Worm (Caenorhabditis elegans): ENCODE measurements around the gene srd-38.

srd-38 gene

DNA sequence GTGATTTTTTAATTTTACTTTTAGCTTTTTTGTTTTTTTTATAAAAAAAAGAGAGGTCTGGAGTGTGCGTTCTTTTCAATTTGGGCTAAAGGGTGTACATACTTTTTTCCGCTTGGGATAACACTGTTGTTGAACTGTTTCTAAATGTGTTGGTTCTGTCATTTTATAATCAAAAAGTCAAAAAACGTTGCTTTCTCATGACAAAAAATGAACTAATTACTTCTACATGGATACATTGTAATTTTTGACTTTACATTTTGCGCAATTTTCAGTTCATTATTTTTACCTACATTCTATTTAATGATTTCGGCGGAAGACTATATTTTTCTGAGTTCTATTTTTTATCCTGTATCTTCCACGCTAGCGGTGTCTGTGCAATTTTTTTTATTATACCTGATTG, at the start of gene srd-38:
srd-38 (plus strand) TSS at position 301 of the 400 bp plus-strand sequence.
- TF ChIP-seq ama-1 (optimal IDR thresholded peaks at IDR 0.05) (no peak), sea-1 (GFP tag; conservative IDR thresholded peaks at IDR 0.05) (no peak), hmg-4 (GFP tag; optimal IDR thresholded peaks at IDR 0.05) (no peak), ceh-13 (GFP tag; optimal IDR thresholded peaks at IDR 0.05) (no peak), pes-1 (GFP tag; IDR thresholded peaks at IDR 0.05) (no peak), ets-7 (tag; optimal IDR thresholded peaks at IDR 0.05) (no peak), tra-4 (tag; optimal IDR thresholded peaks at IDR 0.05) (no peak), aly-1 (tag; optimal IDR thresholded peaks at IDR 0.05) (no peak), hmbx-1 (tag; optimal IDR thresholded peaks at IDR 0.05) (no peak), tbx-37 (GFP tag; conservative IDR thresholded peaks at IDR 0.05) (no peak)

DNA sequence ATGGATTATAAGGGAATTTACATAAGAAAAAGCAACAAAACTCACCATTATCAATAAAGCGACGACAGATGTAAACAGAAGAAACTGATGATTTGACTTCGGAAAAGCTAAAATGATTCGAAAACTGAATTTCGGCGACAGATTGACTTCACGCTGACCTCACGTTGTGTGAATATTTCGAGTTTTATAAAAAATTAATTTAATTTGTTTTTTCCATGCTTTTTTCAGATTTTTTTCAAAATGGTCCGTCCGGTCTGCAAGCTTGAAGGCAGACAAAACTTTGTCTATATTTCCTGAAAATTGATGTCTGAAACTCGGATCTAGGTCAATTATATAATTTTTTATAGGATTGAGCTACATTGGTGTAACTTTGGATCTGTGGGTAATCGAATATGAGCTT, 49.4 kb upstream of the srd-38 start, which contains the start of gene K08H2.5:
K08H2.5 (minus strand) TSS at position 101 of the 400 bp plus-strand sequence.
- TF ChIP-seq F13C5.2 (tag; optimal IDR thresholded peaks at IDR 0.05): no peak

DNA sequence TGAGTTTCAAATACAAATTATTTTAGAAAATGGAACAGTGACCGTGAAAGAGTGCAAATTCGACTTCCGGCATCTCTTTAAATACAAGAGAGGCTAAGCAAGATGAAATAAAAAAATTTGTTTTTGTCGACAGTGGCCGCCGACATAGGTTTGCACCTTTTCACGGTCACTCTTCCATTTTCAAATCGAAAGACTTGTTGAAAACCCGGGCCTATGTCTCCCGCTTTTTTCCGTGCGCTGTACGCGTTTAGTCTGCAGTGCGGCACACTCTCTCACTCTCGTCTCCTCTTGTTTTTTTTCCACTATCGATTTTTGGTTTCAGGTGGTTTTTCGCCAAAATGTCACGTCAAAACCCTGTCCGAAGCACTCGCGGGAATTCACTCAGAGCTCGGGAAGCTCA, 46.5 kb upstream of the srd-38 start, which contains the start of gene hpl-1:
hpl-1 (plus strand) TSS at position 301 of the 400 bp plus-strand sequence.
- TF ChIP-seq pes-1 (GFP tag; IDR thresholded peaks at IDR 0.05) (no peak), scrt-1 (GFP tag; IDR thresholded peaks at IDR 0.05) (no peak), ets-7 (tag; optimal IDR thresholded peaks at IDR 0.05) (no peak), hmg-4 (GFP tag; optimal IDR thresholded peaks at IDR 0.05) (no peak), hnd-1 (tag; optimal IDR thresholded peaks at IDR 0.05) (no peak), tbx-11 (GFP tag; IDR thresholded peaks at IDR 0.05) (no peak), ama-1 (optimal IDR thresholded peaks at IDR 0.05) (no peak), sea-1 (GFP tag; conservative IDR thresholded peaks at IDR 0.05) (no peak), hmbx-1 (tag; optimal IDR thresholded peaks at IDR 0.05) (no peak), ceh-13 (GFP tag; optimal IDR thresholded peaks at IDR 0.05) (no peak), aly-1 (tag; optimal IDR thresholded peaks at IDR 0.05) (no peak), tra-4 (tag; optimal IDR thresholded peaks at IDR 0.05) (no peak), B0310.2 (tag; optimal IDR thresholded peaks at IDR 0.05) (no peak), F13C5.2 (tag; optimal IDR thresholded peaks at IDR 0.05) (no peak), flt-1 (GFP tag; IDR thresholded peaks at IDR 0.05) (no peak), tbx-37 (GFP tag; conservative IDR thresholded peaks at IDR 0.05) (no peak), ceh-36 (tag; optimal IDR thresholded peaks at IDR 0.05) (no peak)

DNA sequence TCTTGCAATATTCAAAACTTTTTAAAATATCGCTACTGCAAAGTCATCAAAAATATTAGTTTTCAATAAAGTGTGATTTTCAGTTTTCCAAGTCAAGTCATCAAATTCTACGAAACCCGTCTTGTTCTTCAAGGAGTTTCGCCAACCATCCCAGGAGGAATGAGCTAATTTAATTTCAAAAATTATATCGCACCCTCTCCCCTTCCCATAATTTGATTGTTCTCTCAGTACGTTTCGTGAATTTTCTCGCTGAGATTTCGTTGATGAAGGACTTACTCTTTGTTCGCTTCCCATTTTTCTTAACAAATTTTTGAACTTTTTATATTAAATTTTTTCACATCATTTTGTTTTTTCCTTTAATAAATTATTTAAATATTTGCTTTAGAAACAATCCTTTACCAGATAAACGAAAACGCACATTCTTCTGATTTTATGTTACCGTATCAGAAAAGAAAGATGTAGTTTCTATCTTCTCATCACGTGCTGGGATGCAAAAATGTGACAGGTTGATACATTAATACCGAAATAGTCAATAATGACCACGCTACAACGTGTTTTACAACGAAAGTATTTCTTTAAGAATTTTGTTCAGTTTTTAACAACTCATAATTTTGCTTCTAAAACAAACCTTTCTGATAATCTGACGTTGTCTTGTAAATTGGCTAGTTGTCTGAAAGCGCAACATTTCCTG, 44.8 kb upstream of the srd-38 start:
- TF ChIP-seq pes-1 (GFP tag; IDR thresholded peaks at IDR 0.05) (no peak), hnd-1 (tag; optimal IDR thresholded peaks at IDR 0.05) (no peak), hmg-4 (GFP tag; optimal IDR thresholded peaks at IDR 0.05) (no peak), F13C5.2 (tag; optimal IDR thresholded peaks at IDR 0.05) (no peak), scrt-1 (GFP tag; IDR thresholded peaks at IDR 0.05) (no peak), sea-1 (GFP tag; conservative IDR thresholded peaks at IDR 0.05) (no peak)

DNA sequence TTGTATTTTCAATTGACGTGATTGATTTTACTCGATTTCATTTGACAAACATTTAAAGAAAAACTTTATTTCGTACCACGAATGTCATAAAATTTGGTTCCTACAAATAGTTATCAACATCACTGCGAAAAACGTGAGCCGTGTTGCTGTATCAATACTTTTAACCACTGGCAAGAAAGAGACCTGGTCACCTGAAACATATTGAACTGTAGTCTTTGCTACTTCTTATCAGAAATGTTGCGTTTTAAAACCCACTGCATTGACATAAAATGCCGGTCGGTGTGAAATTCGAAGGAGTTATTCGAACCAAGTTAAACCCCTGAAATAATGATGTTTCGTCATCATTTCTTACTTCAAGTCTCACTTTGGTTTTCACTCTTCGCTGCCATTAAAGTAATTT, 44.0 kb upstream of the srd-38 start:
- TF ChIP-seq aly-1 (tag; optimal IDR thresholded peaks at IDR 0.05) (no peak), hmg-4 (GFP tag; optimal IDR thresholded peaks at IDR 0.05) (no peak), scrt-1 (GFP tag; IDR thresholded peaks at IDR 0.05) (no peak), ceh-36 (tag; optimal IDR thresholded peaks at IDR 0.05) (no peak), tbx-11 (GFP tag; IDR thresholded peaks at IDR 0.05) (no peak), tbx-37 (GFP tag; conservative IDR thresholded peaks at IDR 0.05) (no peak), flt-1 (GFP tag; IDR thresholded peaks at IDR 0.05) (no peak)

DNA sequence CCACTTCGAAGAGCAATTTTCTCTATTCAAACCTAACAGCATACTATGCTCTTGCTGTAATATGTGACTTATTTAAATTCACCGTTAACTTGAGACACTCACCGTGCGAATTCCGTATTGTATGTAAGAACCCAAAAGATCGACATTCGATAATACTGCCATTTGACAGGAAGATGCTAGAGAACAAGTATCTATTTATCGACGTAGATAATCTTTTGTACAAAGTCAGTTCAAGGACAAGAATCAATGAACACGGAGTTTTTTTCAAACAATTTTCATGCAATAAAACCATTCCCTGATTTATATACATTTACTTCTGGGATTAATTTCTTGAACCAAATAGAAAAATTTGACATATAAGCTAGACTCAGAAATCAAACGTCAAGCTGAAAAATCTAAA, 43.3 kb upstream of the srd-38 start, which contains the start of gene K08H2.7:
K08H2.7 (minus strand) TSS at position 173 of the 400 bp plus-strand sequence.
- no peak for TF ChIP-seq ama-1 (optimal IDR thresholded peaks at IDR 0.05)
- TF ChIP-seq F13C5.2 (tag; optimal IDR thresholded peaks at IDR 0.05): no peak
- TF ChIP-seq ceh-13 (GFP tag; optimal IDR thresholded peaks at IDR 0.05): no peak
- no peak for TF ChIP-seq tra-4 (tag; optimal IDR thresholded peaks at IDR 0.05)
- no peak for TF ChIP-seq B0310.2 (tag; optimal IDR thresholded peaks at IDR 0.05)
- no peak for TF ChIP-seq hmbx-1 (tag; optimal IDR thresholded peaks at IDR 0.05)
- no peak for TF ChIP-seq hnd-1 (tag; optimal IDR thresholded peaks at IDR 0.05)
- no peak for TF ChIP-seq ceh-36 (tag; optimal IDR thresholded peaks at IDR 0.05)
- no peak for TF ChIP-seq scrt-1 (GFP tag; IDR thresholded peaks at IDR 0.05)
- TF ChIP-seq ets-7 (tag; optimal IDR thresholded peaks at IDR 0.05): no peak
- no peak for TF ChIP-seq flt-1 (GFP tag; IDR thresholded peaks at IDR 0.05)
- TF ChIP-seq tbx-37 (GFP tag; conservative IDR thresholded peaks at IDR 0.05): no peak
- TF ChIP-seq tbx-11 (GFP tag; IDR thresholded peaks at IDR 0.05): no peak
- no peak for TF ChIP-seq sea-1 (GFP tag; conservative IDR thresholded peaks at IDR 0.05)
- TF ChIP-seq hmg-4 (GFP tag; optimal IDR thresholded peaks at IDR 0.05): no peak
- TF ChIP-seq pes-1 (GFP tag; IDR thresholded peaks at IDR 0.05): no peak
- TF ChIP-seq aly-1 (tag; optimal IDR thresholded peaks at IDR 0.05): no peak

DNA sequence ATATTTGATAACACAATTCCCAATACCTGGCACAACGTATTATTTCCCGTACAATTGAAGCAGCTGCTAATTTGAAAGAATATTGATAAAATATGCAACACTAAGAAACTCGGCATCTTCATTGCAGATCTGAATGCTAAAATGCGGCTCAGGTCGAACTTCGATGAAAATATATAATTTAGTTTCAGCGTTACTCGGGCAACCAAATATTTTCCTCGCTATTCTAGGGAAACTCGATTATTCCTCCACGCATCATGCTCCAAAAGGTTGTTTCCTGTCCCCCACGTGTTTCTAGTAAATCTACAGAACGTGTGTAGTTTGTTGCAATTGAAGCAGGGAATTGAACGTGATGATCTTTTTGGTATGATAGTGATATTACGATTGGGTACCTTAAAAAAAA, 42.5 kb upstream of the srd-38 start:
- TF ChIP-seq ets-7 (tag; optimal IDR thresholded peaks at IDR 0.05) (no peak), scrt-1 (GFP tag; IDR thresholded peaks at IDR 0.05) (no peak), tbx-11 (GFP tag; IDR thresholded peaks at IDR 0.05) (no peak), pes-1 (GFP tag; IDR thresholded peaks at IDR 0.05) (no peak), hnd-1 (tag; optimal IDR thresholded peaks at IDR 0.05) (no peak), aly-1 (tag; optimal IDR thresholded peaks at IDR 0.05) (no peak), sea-1 (GFP tag; conservative IDR thresholded peaks at IDR 0.05) (no peak), hmbx-1 (tag; optimal IDR thresholded peaks at IDR 0.05) (no peak), ceh-13 (GFP tag; optimal IDR thresholded peaks at IDR 0.05) (no peak), ceh-36 (tag; optimal IDR thresholded peaks at IDR 0.05) (no peak), ama-1 (optimal IDR thresholded peaks at IDR 0.05) (no peak), tra-4 (tag; optimal IDR thresholded peaks at IDR 0.05) (no peak), flt-1 (GFP tag; IDR thresholded peaks at IDR 0.05) (no peak), F13C5.2 (tag; optimal IDR thresholded peaks at IDR 0.05) (no peak), hmg-4 (GFP tag; optimal IDR thresholded peaks at IDR 0.05) (no peak), B0310.2 (tag; optimal IDR thresholded peaks at IDR 0.05) (no peak), tbx-37 (GFP tag; conservative IDR thresholded peaks at IDR 0.05) (no peak)

Data from whole organism, early embryonic.